Fruit fly (Drosophila melanogaster): ENCODE data around the gene Irp-1A.

- TF ChIP-seq ttk (optimal IDR thresholded peaks at IDR 0.05) (no peak), psq (optimal IDR thresholded peaks at IDR 0.05) (no peak), h (optimal IDR thresholded peaks at IDR 0.05) (no peak)
These were observed 40.1 kb downstream of the Irp-1A start for dm6 chr3R:22684044-22684947.
